Worm (Caenorhabditis elegans): Measurements from ENCODE around the gene Y81B9A.2.

The Y81B9A.2 gene

DNA sequence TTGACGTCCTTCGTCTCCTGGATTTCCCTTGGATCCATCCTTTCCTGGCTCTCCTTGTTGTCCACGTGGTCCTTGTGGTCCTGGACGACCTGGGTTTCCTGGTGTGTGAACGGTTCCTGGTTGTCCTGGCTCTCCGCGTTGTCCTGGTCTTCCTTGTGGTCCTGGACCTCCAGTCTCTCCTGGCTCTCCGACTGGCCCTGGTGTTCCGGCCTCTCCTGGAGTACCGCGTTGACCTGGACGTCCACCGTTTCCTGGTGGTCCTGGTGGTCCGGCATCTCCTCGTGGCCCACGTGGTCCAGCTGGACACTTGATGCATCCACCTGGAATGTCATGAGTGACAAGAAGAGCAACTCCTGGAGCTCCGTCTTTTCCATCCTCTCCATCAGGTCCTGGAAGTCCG, 49.9 kb downstream of the Y81B9A.2 start:
- TF ChIP-seq zip-2 (tag; optimal IDR thresholded peaks at IDR 0.05) = no peak
- TF ChIP-seq saeg-2 (GFP tag; IDR thresholded peaks at IDR 0.05) = no peak
- no peak for TF ChIP-seq ceh-20 (GFP tag; IDR thresholded peaks at IDR 0.05)
- TF ChIP-seq T26A8.4 (GFP tag; IDR thresholded peaks at IDR 0.05) = peak; percentile 57
- TF ChIP-seq mxl-3 (GFP tag; optimal IDR thresholded peaks at IDR 0.05) = peak; percentile 5
- peak; percentile 4 for TF ChIP-seq Y5F2A.4 (GFP tag; optimal IDR thresholded peaks at IDR 0.05)
- no peak for TF ChIP-seq mdl-1 (tag; optimal IDR thresholded peaks at IDR 0.05)
- TF ChIP-seq spr-1 (tag; optimal IDR thresholded peaks at IDR 0.05) = peak; percentile 27
- TF ChIP-seq set-16 (GFP tag; IDR thresholded peaks at IDR 0.05) = peak; percentile 94
- TF ChIP-seq nhr-48 (tag; optimal IDR thresholded peaks at IDR 0.05) = peak; percentile 22
- peak; percentile 49 for TF ChIP-seq nhr-102 (tag; optimal IDR thresholded peaks at IDR 0.05)
- TF ChIP-seq lim-7 (GFP tag; IDR thresholded peaks at IDR 0.05) = no peak

Data from whole organism, L4 larva.